Fruit fly (Drosophila melanogaster): ENCODE data around the gene Or7a.

dm6 chrX:8126149-8126548, 39.4 kb downstream of the Or7a start:
- no peak for TF ChIP-seq CG8478 (optimal IDR thresholded peaks at IDR 0.05)
- no peak for TF ChIP-seq CTCF (optimal IDR thresholded peaks at IDR 0.05)
